Fruit fly (Drosophila melanogaster): Measurements from ENCODE around the gene CG5937.
A peak's percentile ranks its signal among the peaks of the same experiment; 100 is the strongest.

Gene CG5937

DNA sequence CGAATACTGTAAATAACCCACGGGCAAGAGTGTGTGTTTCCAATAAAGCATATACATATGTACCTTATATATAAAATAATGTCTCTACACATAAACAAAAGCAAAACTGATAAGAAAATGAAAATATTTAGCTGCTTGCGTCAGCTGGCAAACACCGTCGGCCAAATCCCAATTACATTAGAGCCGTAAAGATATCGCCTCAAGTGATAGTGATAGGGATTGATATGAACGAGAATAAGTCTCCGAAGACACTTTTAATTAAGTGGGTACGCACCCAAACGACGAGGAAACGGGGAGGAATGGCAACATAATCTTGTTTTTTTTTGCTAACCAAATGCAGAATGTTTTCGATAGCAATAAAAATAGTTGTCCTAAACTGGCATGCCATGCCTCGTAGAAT lies 24.7 kb downstream of the CG5937 start:
- TF ChIP-seq Ets98B (GFP tag; IDR thresholded peaks at IDR 0.05): no peak
- TF ChIP-seq CG10348 (GFP tag; IDR thresholded peaks at IDR 0.05): no peak

DNA sequence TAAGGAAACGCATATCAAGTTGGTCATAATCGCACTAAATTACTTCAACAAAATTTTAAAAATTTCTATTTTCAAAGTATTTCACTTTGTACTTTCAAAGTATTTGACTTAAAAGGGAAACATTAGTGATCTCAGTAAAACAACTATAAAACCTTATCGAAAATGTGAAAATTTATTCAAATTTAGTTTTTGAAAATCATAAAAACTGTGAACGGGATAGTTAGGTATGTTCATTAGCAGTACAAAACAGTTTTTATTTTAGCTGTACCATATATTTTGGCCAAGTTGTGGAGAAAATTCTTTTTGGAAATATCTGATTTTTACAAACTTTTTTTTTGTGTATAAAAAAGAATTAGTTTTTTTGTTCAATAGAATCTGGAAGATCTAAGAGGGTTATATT lies 26.5 kb downstream of the CG5937 start, which contains the start of gene CG43115:
CG43115 (minus strand) TSS at position 101 of the 400 bp plus-strand sequence.
- TF ChIP-seq gl (tag; optimal IDR thresholded peaks at IDR 0.05) (no peak), rn (GFP tag; IDR thresholded peaks at IDR 0.05) (no peak), CG34367 (tag; optimal IDR thresholded peaks at IDR 0.05) (no peak)

- no peak; the same call in 1 of the 2 replicates for TF ChIP-seq Ets98B (GFP tag; IDR thresholded peaks at IDR 0.05)
- no peak for TF ChIP-seq Snoo (tag; optimal IDR thresholded peaks at IDR 0.05)
- no peak for TF ChIP-seq Pif1A (GFP tag; optimal IDR thresholded peaks at IDR 0.05)
- TF ChIP-seq CG9948 (tag; optimal IDR thresholded peaks at IDR 0.05): no peak
- 0 out of 2 replicates have a peak, but pooled peaks have one; percentile 7 for TF ChIP-seq CG32121 (GFP tag; IDR thresholded peaks at IDR 0.05)
These were observed 27.6 kb downstream of the CG5937 start, which contains the start of gene CG5928 for dm6 chrX:6067281-6068008. Gene CG5928 (plus strand): TSS chrX:6067958.

- TF ChIP-seq CG15710 (tag; optimal IDR thresholded peaks at IDR 0.05): no peak
- no peak for TF ChIP-seq CG8301 (tag; optimal IDR thresholded peaks at IDR 0.05)
- TF ChIP-seq Snoo (tag; optimal IDR thresholded peaks at IDR 0.05): no peak
- no peak for TF ChIP-seq CG17806 (tag; optimal IDR thresholded peaks at IDR 0.05)
- no peak for TF ChIP-seq CG8159 (tag; optimal IDR thresholded peaks at IDR 0.05)
- no peak for TF ChIP-seq D1 (tag; optimal IDR thresholded peaks at IDR 0.05)
- no peak for TF ChIP-seq Pif1B (GFP tag; optimal IDR thresholded peaks at IDR 0.05)
- TF ChIP-seq CG34367 (tag; optimal IDR thresholded peaks at IDR 0.05): no peak
- TF ChIP-seq Ets98B (GFP tag; IDR thresholded peaks at IDR 0.05): no peak
- no peak for TF ChIP-seq gl (tag; optimal IDR thresholded peaks at IDR 0.05)
- no peak for TF ChIP-seq CG4496 (GFP tag; IDR thresholded peaks at IDR 0.05)
- no peak for TF ChIP-seq CG12605 (GFP tag; IDR thresholded peaks at IDR 0.05)
- TF ChIP-seq CG14655 (GFP tag; optimal IDR thresholded peaks at IDR 0.05): no peak
- TF ChIP-seq EcR (GFP tag; optimal IDR thresholded peaks at IDR 0.05): no peak
- no peak for TF ChIP-seq CG13204 (GFP tag; optimal IDR thresholded peaks at IDR 0.05)
- TF ChIP-seq CG10348 (GFP tag; IDR thresholded peaks at IDR 0.05): no peak
- no peak for TF ChIP-seq CG32121 (GFP tag; IDR thresholded peaks at IDR 0.05)
These were observed 28.9 kb downstream of the CG5937 start for dm6 chrX:6068714-6069113.

- peak; percentile 93 for TF ChIP-seq CG34367 (tag; optimal IDR thresholded peaks at IDR 0.05)
- TF ChIP-seq CG15710 (tag; optimal IDR thresholded peaks at IDR 0.05): peak; percentile 93
- TF ChIP-seq EcR (GFP tag; optimal IDR thresholded peaks at IDR 0.05): no peak
- TF ChIP-seq Pif1B (GFP tag; optimal IDR thresholded peaks at IDR 0.05): peak; percentile 90
- TF ChIP-seq fd96Ca (GFP tag; IDR thresholded peaks at IDR 0.05): peak; percentile 99
- TF ChIP-seq gl (tag; optimal IDR thresholded peaks at IDR 0.05): peak; percentile 89
- peak; percentile 99 for TF ChIP-seq CG12605 (GFP tag; IDR thresholded peaks at IDR 0.05)
- TF ChIP-seq Ets98B (GFP tag; IDR thresholded peaks at IDR 0.05): peak; percentile 99
- TF ChIP-seq CG32121 (GFP tag; IDR thresholded peaks at IDR 0.05): peak; percentile 99
- peak; percentile 52 for TF ChIP-seq Snoo (tag; optimal IDR thresholded peaks at IDR 0.05)
- TF ChIP-seq rn (GFP tag; IDR thresholded peaks at IDR 0.05): peak; percentile 99
- TF ChIP-seq CG14655 (GFP tag; optimal IDR thresholded peaks at IDR 0.05): peak; percentile 99
- peak; percentile 54 for TF ChIP-seq D1 (tag; optimal IDR thresholded peaks at IDR 0.05)
- TF ChIP-seq CG4496 (GFP tag; IDR thresholded peaks at IDR 0.05): peak; percentile 99
- TF ChIP-seq CG8301 (tag; optimal IDR thresholded peaks at IDR 0.05): peak; percentile 99
- peak; percentile 95 for TF ChIP-seq CG10348 (GFP tag; IDR thresholded peaks at IDR 0.05)
- peak; percentile 95 for TF ChIP-seq CG9948 (tag; optimal IDR thresholded peaks at IDR 0.05)
- peak; percentile 96 for TF ChIP-seq CG8159 (tag; optimal IDR thresholded peaks at IDR 0.05)
- peak; percentile 90 for TF ChIP-seq Pif1A (GFP tag; optimal IDR thresholded peaks at IDR 0.05)
- peak; percentile 86 for TF ChIP-seq CG13204 (GFP tag; optimal IDR thresholded peaks at IDR 0.05)
- TF ChIP-seq CG17806 (tag; optimal IDR thresholded peaks at IDR 0.05): peak; percentile 97
These were observed 35.0 kb downstream of the CG5937 start, which contains the start of gene Tsp5D for dm6 chrX:6074845-6075244. Gene Tsp5D (minus strand): TSS chrX:6074857.

dm6 chrX:6075586-6075985 lies 35.8 kb downstream of the CG5937 start:
- TF ChIP-seq CG17806 (tag; optimal IDR thresholded peaks at IDR 0.05) (no peak), CG8301 (tag; optimal IDR thresholded peaks at IDR 0.05) (no peak), EcR (GFP tag; optimal IDR thresholded peaks at IDR 0.05) (no peak), gl (tag; optimal IDR thresholded peaks at IDR 0.05) (no peak), CG8159 (tag; optimal IDR thresholded peaks at IDR 0.05) (no peak), CG13204 (GFP tag; optimal IDR thresholded peaks at IDR 0.05) (no peak), D1 (tag; optimal IDR thresholded peaks at IDR 0.05) (no peak), CG12605 (GFP tag; IDR thresholded peaks at IDR 0.05) (no peak), CG14655 (GFP tag; optimal IDR thresholded peaks at IDR 0.05) (no peak)

- TF ChIP-seq D1 (tag; optimal IDR thresholded peaks at IDR 0.05) (no peak), CG4496 (GFP tag; IDR thresholded peaks at IDR 0.05) (peak; percentile 72), Ets98B (GFP tag; IDR thresholded peaks at IDR 0.05) (peak; percentile 80), CG8301 (tag; optimal IDR thresholded peaks at IDR 0.05) (peak; percentile 75), Snoo (tag; optimal IDR thresholded peaks at IDR 0.05) (peak; percentile 45), EcR (GFP tag; optimal IDR thresholded peaks at IDR 0.05) (peak; percentile 28), CG17806 (tag; optimal IDR thresholded peaks at IDR 0.05) (peak; percentile 56), CG32121 (GFP tag; IDR thresholded peaks at IDR 0.05) (peak; percentile 79), CG8159 (tag; optimal IDR thresholded peaks at IDR 0.05) (peak; percentile 72), CG12605 (GFP tag; IDR thresholded peaks at IDR 0.05) (peak; percentile 65; the same call in 1 of the 2 replicates), Pif1A (GFP tag; optimal IDR thresholded peaks at IDR 0.05) (peak; percentile 33), rn (GFP tag; IDR thresholded peaks at IDR 0.05) (peak; percentile 45; the same call in 1 of the 2 replicates), Pif1B (GFP tag; optimal IDR thresholded peaks at IDR 0.05) (peak; percentile 60), CG9948 (tag; optimal IDR thresholded peaks at IDR 0.05) (peak; percentile 63), gl (tag; optimal IDR thresholded peaks at IDR 0.05) (no peak), CG15710 (tag; optimal IDR thresholded peaks at IDR 0.05) (peak; percentile 74), CG14655 (GFP tag; optimal IDR thresholded peaks at IDR 0.05) (peak; percentile 84), CG34367 (tag; optimal IDR thresholded peaks at IDR 0.05) (peak; percentile 48), CG10348 (GFP tag; IDR thresholded peaks at IDR 0.05) (no peak), fd96Ca (GFP tag; IDR thresholded peaks at IDR 0.05) (no peak), CG13204 (GFP tag; optimal IDR thresholded peaks at IDR 0.05) (peak; percentile 67)
These were observed 37.3 kb downstream of the CG5937 start for dm6 chrX:6077043-6077547.
